Worm (Caenorhabditis elegans) whole organism, L1 larva: Measurements from ENCODE around the gene Y53G8B.1.

Source experiments
- F16B12.6 ChIP-seq: fragments of 150-350 bp; optimal IDR thresholded peaks from 2 replicates; lab custom pipeline; 2014; ENCODE audit warnings: missing biosample characterization, missing genetic modification characterization
- ama-1 ChIP-seq: fragments of 150-350 bp; optimal IDR thresholded peaks from 2 replicates; lab custom pipeline; 2014
- ces-1 ChIP-seq: fragments of 150-350 bp; optimal IDR thresholded peaks from 2 replicates; lab custom pipeline; 2014; ENCODE audit warnings: missing biosample characterization, missing genetic modification reagents, missing genetic modification characterization
- dsc-1 ChIP-seq: sonication (generic microtip); optimal IDR thresholded peaks from 2 replicates; lab custom pipeline; 2016; ENCODE audit warnings: mild to moderate bottlenecking, missing genetic modification characterization, missing compliant biosample characterization
- efl-1 ChIP-seq, 4 experiments: fragments of 150-350 bp; optimal IDR thresholded peaks in 3 of 4; peaks in 1 of 4; 1 replicate in 1 of 4; 2 replicates in 3 of 4; lab custom pipeline; 2014; ENCODE audit warnings: missing biosample characterization in 2 of 4, missing genetic modification characterization in 2 of 4, missing genetic modification reagents in 2 of 4
- efl-3 ChIP-seq: fragments of 200-800 bp; sonication (Bioruptor generic); optimal IDR thresholded peaks from 2 replicates; lab custom pipeline; 2018; ENCODE audit warnings: mild to moderate bottlenecking, missing genetic modification characterization, missing compliant biosample characterization
- elt-2 ChIP-seq: sonication (generic microtip); optimal IDR thresholded peaks from 2 replicates; lab custom pipeline; 2016; ENCODE audit warnings: missing genetic modification characterization, mild to moderate bottlenecking, inconsistent platforms, missing compliant biosample characterization, missing genetic modification reagents
- elt-3 ChIP-seq, 6 experiments: fragments of 150-350 bp in 1 of 6; sonication (generic microtip); optimal IDR thresholded peaks; 2 replicates each; lab custom pipeline; 2017 to 2018; ENCODE audit warnings: missing biosample characterization in 6 of 6, missing genetic modification characterization in 6 of 6, inconsistent platforms in 1 of 6
- ets-5 ChIP-seq: fragments of 200-800 bp; sonication (Bioruptor generic); IDR thresholded peaks from 2 replicates; pipeline ENCODE4 v1.3.6; 2022; ENCODE audit warnings: missing genetic modification characterization, missing compliant biosample characterization
- fkh-4 ChIP-seq: sonication (generic microtip); optimal IDR thresholded peaks from 2 replicates; lab custom pipeline; 2016; ENCODE audit warnings: missing compliant biosample characterization, missing genetic modification characterization, borderline replicate concordance
- fkh-8 ChIP-seq: sonication (generic microtip); optimal IDR thresholded peaks from 2 replicates; lab custom pipeline; 2016; ENCODE audit warnings: mild to moderate bottlenecking, missing genetic modification characterization, missing compliant biosample characterization
- grh-1 ChIP-seq: fragments of 200-800 bp; sonication (Bioruptor generic); IDR thresholded peaks from 2 replicates; pipeline ENCODE4 v1.3.6; 2022; ENCODE audit warnings: missing genetic modification reagents, missing genetic modification characterization, missing compliant biosample characterization
- hlh-4 ChIP-seq: sonication (generic microtip); optimal IDR thresholded peaks from 2 replicates; lab custom pipeline; 2016; ENCODE audit warnings: mild to moderate bottlenecking, missing genetic modification characterization, missing compliant biosample characterization
- hpl-2 ChIP-seq: fragments of 150-350 bp; optimal IDR thresholded peaks from 2 replicates; lab custom pipeline; 2014; ENCODE audit warnings: missing biosample characterization, missing genetic modification reagents, missing genetic modification characterization
- jun-1 ChIP-seq: fragments of 150-350 bp; optimal IDR thresholded peaks from 2 replicates; lab custom pipeline; 2014; ENCODE audit warnings: missing biosample characterization, missing genetic modification reagents, missing genetic modification characterization
- lin-13 ChIP-seq: fragments of 150-350 bp; optimal IDR thresholded peaks from 2 replicates; lab custom pipeline; 2014; ENCODE audit warnings: missing biosample characterization, missing genetic modification reagents, missing genetic modification characterization
- lin-14 ChIP-seq: fragments of 200-800 bp; sonication (Bioruptor generic); optimal IDR thresholded peaks from 2 replicates; lab custom pipeline; 2018; ENCODE audit warnings: mild to moderate bottlenecking, missing genetic modification characterization, moderate library complexity, missing compliant biosample characterization
- lin-15B ChIP-seq: fragments of 150-350 bp; sonication (generic microtip); optimal IDR thresholded peaks from 3 replicates; lab custom pipeline; 2014; ENCODE audit warnings: missing biosample characterization, missing genetic modification characterization
- lin-35 ChIP-seq, 2 experiments: fragments of 150-350 bp; optimal IDR thresholded peaks; 2 replicates each; lab custom pipeline; 2014; ENCODE audit warnings: missing biosample characterization in 2 of 2, missing genetic modification characterization in 2 of 2, missing genetic modification reagents in 2 of 2
- lin-39 ChIP-seq: fragments of 150-350 bp; optimal IDR thresholded peaks from 2 replicates; lab custom pipeline; 2014; ENCODE audit warnings: missing biosample characterization, missing genetic modification reagents, missing genetic modification characterization
- mdl-1 ChIP-seq, 2 experiments: fragments of 150-350 bp; optimal IDR thresholded peaks; 2 replicates each; lab custom pipeline; 2014 to 2017; ENCODE audit warnings: missing biosample characterization in 2 of 2, missing genetic modification characterization in 2 of 2, inconsistent platforms in 1 of 2
- mef-2 ChIP-seq: fragments of 150-350 bp; optimal IDR thresholded peaks from 2 replicates; lab custom pipeline; 2014; ENCODE audit warnings: missing biosample characterization, missing genetic modification characterization
- nhr-11 ChIP-seq: fragments of 150-350 bp; optimal IDR thresholded peaks from 2 replicates; lab custom pipeline; 2014; ENCODE audit warnings: missing biosample characterization, missing genetic modification characterization
- nhr-12 ChIP-seq: sonication (generic microtip); optimal IDR thresholded peaks from 2 replicates; lab custom pipeline; 2017; ENCODE audit warnings: missing biosample characterization, missing genetic modification characterization
- nhr-19 ChIP-seq: fragments of 200-800 bp; sonication (Bioruptor generic); conservative IDR thresholded peaks from 2 replicates; pipeline ENCODE4 v1.3.6; 2022; ENCODE audit warnings: missing genetic modification characterization, missing compliant biosample characterization
- nhr-237 ChIP-seq: fragments of 150-350 bp; optimal IDR thresholded peaks from 2 replicates; lab custom pipeline; 2014; ENCODE audit warnings: missing biosample characterization, missing genetic modification characterization
- nhr-28 ChIP-seq: fragments of 150-350 bp; optimal IDR thresholded peaks from 2 replicates; lab custom pipeline; 2014; ENCODE audit warnings: missing biosample characterization, missing genetic modification characterization
- nhr-71 ChIP-seq: sonication (generic microtip); optimal IDR thresholded peaks from 2 replicates; lab custom pipeline; 2016; ENCODE audit warnings: mild to moderate bottlenecking, missing genetic modification characterization, moderate library complexity, missing compliant biosample characterization
- nhr-76 ChIP-seq: sonication (generic microtip); optimal IDR thresholded peaks from 2 replicates; lab custom pipeline; 2017; ENCODE audit warnings: missing biosample characterization, missing genetic modification characterization
- nhr-90 ChIP-seq: sonication (generic microtip); optimal IDR thresholded peaks from 2 replicates; lab custom pipeline; 2016; ENCODE audit warnings: mild to moderate bottlenecking, missing genetic modification characterization, missing compliant biosample characterization; ENCODE audit not compliant: poor library complexity
- pag-3 ChIP-seq: sonication (generic microtip); optimal IDR thresholded peaks from 2 replicates; lab custom pipeline; 2017; ENCODE audit warnings: missing genetic modification characterization, mild to moderate bottlenecking, missing compliant biosample characterization, antibody characterized with exemption, borderline replicate concordance; ENCODE audit not compliant: insufficient read depth
- rnt-1 ChIP-seq: sonication (generic microtip); optimal IDR thresholded peaks from 2 replicates; lab custom pipeline; 2016; ENCODE audit warnings: mild to moderate bottlenecking, missing genetic modification characterization, moderate library complexity, missing compliant biosample characterization
- skn-1 ChIP-seq: fragments of 150-350 bp; optimal IDR thresholded peaks from 2 replicates; lab custom pipeline; 2014; ENCODE audit warnings: missing biosample characterization, missing genetic modification characterization
- snpc-4 ChIP-seq: fragments of 150-350 bp; optimal IDR thresholded peaks from 2 replicates; lab custom pipeline; 2014; ENCODE audit warnings: missing biosample characterization, missing genetic modification characterization
- snu-23 ChIP-seq: sonication (generic microtip); optimal IDR thresholded peaks from 2 replicates; lab custom pipeline; 2016; ENCODE audit warnings: missing genetic modification characterization, missing compliant biosample characterization
- sup-37 ChIP-seq: fragments of 200-800 bp; sonication (Bioruptor generic); optimal IDR thresholded peaks from 2 replicates; lab custom pipeline; 2018; ENCODE audit warnings: mild to moderate bottlenecking, missing genetic modification characterization, missing compliant biosample characterization
- swsn-7 ChIP-seq: sonication (generic microtip); optimal IDR thresholded peaks from 2 replicates; lab custom pipeline; 2016; ENCODE audit warnings: missing genetic modification characterization, missing compliant biosample characterization
- tbx-2 ChIP-seq: sonication (generic microtip); optimal IDR thresholded peaks from 2 replicates; lab custom pipeline; 2016; ENCODE audit warnings: missing genetic modification characterization, missing compliant biosample characterization
- tlp-1 ChIP-seq: fragments of 150-350 bp; optimal IDR thresholded peaks from 2 replicates; lab custom pipeline; 2014; ENCODE audit warnings: missing biosample characterization, missing genetic modification characterization
- unc-62 ChIP-seq: fragments of 150-350 bp; optimal IDR thresholded peaks from 2 replicates; lab custom pipeline; 2014; ENCODE audit warnings: missing biosample characterization, missing genetic modification reagents, missing genetic modification characterization
- vab-15 ChIP-seq: sonication (generic microtip); optimal IDR thresholded peaks from 2 replicates; lab custom pipeline; 2017; ENCODE audit warnings: missing genotype, mild to moderate bottlenecking, missing genetic modification characterization, missing compliant biosample characterization
- xbp-1 ChIP-seq: sonication (generic microtip); optimal IDR thresholded peaks from 2 replicates; lab custom pipeline; 2016; ENCODE audit warnings: missing genetic modification characterization, missing compliant biosample characterization
- ztf-11 ChIP-seq, 2 experiments: sonication (generic microtip); optimal IDR thresholded peaks; 2 replicates each; lab custom pipeline; 2016 to 2017; ENCODE audit warnings: missing genetic modification characterization in 2 of 2, missing biosample characterization in 1 of 2, missing compliant biosample characterization in 1 of 2
- ztf-4 ChIP-seq: fragments of 150-350 bp; optimal IDR thresholded peaks from 2 replicates; lab custom pipeline; 2014; ENCODE audit warnings: missing biosample characterization, missing genetic modification characterization

The Y53G8B.1 gene

DNA sequence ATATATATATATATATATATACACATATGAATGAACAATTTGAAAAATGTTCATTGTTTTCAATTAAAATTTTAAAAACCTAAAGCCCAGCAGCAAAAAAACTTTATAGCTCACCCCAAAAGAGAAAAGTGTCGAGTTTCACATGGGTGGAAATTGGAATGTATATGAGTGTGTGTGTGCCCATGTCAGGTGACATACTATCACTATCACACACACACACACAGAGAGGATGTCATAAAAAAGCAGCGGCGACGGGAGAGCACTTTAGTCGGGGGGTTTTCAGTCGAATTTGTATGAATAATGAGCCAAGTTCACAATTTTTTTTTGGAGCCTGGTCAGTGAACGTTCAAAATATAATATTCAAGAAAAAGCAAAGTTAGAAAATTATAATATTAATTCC is 9.1 kb upstream of the Y53G8B.1 start:
- TF ChIP-seq ztf-11 (tag; optimal IDR thresholded peaks at IDR 0.05; lab: Kevin White, UChicago) (no peak), nhr-237 (tag; lab: Kevin White, UChicago) (no peak), fkh-8 (tag; lab: Kevin White, UChicago) (peak; percentile 59), ama-1 (lab: Kevin White, UChicago) (no peak), hlh-4 (tag; lab: Kevin White, UChicago) (no peak), nhr-12 (tag; lab: Kevin White, UChicago) (no peak), F16B12.6 (tag; lab: Kevin White, UChicago) (no peak), snpc-4 (tag; lab: Kevin White, UChicago) (no peak), grh-1 (GFP tag; lab: Robert Waterston, UW) (no peak), jun-1 (no peak), unc-62 (GFP tag; lab: Kevin White, UChicago) (no peak), pag-3 (tag; lab: Kevin White, UChicago) (no peak), skn-1 (tag; lab: Kevin White, UChicago) (no peak), lin-35 (GFP tag; optimal IDR thresholded peaks at IDR 0.05; lab: Kevin White, UChicago) (peak in 1 of 2 experiments; percentile 18), efl-1 (optimal IDR thresholded peaks at IDR 0.05; lab: Kevin White, UChicago) (no peak), efl-1 (GFP tag; optimal IDR thresholded peaks at IDR 0.05 in 1 of 2; lab: Kevin White, UChicago) (peak in 1 of 2 experiments; percentile 3), elt-2 (tag; lab: Kevin White, UChicago) (peak; percentile 53), nhr-28 (tag; lab: Kevin White, UChicago) (no peak), tlp-1 (tag; lab: Kevin White, UChicago) (no peak), tbx-2 (tag; lab: Kevin White, UChicago) (no peak)

DNA sequence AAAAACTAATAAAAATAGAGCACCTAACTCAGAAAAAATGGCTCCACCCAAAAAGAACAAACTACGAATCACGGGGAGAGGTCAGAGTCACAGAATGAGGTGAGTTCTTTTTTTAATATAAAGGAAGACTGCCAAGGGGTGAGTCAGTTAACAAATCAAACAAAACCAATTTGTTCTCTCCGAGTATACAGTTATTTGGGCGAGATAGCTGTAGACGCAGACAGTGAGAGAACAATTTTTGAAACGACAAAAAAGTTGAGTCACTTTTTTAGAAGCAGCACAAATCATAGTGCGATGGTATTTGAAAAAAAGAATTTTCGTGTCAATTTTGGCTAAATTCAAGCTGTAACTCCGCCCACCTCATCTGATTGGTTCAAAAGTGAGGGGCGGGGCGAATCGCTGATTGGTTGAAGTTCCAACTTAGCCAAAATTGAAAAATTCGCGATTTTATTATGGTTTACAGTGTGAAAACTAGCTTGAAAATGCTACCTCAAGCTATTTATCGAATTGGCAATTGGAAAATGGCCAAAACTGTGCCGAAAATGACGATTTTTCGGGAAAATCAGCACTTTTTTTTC is 4.8 kb upstream of the Y53G8B.1 start:
- TF ChIP-seq rnt-1 (tag; lab: Kevin White, UChicago): no peak
- TF ChIP-seq fkh-4: no peak
- TF ChIP-seq hpl-2 (GFP tag; lab: Kevin White, UChicago): no peak
- TF ChIP-seq elt-3 (tag; optimal IDR thresholded peaks at IDR 0.05; lab: Kevin White, UChicago): no peak
- TF ChIP-seq nhr-90 (tag; lab: Kevin White, UChicago): no peak
- no peak for TF ChIP-seq dsc-1 (tag; lab: Kevin White, UChicago)
- TF ChIP-seq snpc-4 (tag; lab: Kevin White, UChicago): no peak
- no peak for TF ChIP-seq nhr-237 (tag; lab: Kevin White, UChicago)
- TF ChIP-seq nhr-76 (tag; lab: Kevin White, UChicago): no peak
- TF ChIP-seq nhr-19 (GFP tag; lab: Robert Waterston, UW): no peak
- TF ChIP-seq lin-15B: no peak
- TF ChIP-seq skn-1 (tag; lab: Kevin White, UChicago): no peak
- TF ChIP-seq lin-14: no peak
- no peak for TF ChIP-seq swsn-7

DNA sequence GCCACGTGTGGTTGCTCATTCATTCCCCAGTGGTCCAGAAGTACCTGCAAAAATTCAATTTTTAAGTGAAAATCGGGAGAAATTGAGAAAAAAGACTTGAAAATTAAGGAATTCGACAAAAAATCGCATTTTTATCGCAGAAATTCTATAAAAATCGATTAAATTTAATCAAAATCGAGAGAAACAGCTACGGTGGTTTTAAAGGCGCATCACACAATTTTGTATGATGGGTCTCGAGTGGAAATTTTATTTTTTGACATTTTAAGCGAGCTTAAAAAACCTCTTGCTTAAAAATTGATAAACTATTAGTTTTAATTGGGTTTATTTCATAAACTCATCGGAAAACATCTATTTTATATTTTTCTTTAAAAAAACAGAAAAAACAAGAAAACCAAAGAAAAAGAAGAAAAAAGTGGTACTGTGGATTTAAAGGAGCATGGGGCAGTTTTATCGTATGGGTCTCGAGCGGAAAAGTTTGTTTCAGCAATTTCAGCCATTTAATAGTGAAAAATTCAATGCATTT is 1.9 kb upstream of the Y53G8B.1 start, which contains the start of gene nipa-1:
nipa-1 (minus strand) TSS at position 51 of the 523 bp plus-strand sequence.
- TF ChIP-seq lin-13 (GFP tag; lab: Kevin White, UChicago): no peak
- no peak for TF ChIP-seq ztf-4 (tag; lab: Kevin White, UChicago)
- TF ChIP-seq nhr-71 (tag; lab: Kevin White, UChicago): no peak

DNA sequence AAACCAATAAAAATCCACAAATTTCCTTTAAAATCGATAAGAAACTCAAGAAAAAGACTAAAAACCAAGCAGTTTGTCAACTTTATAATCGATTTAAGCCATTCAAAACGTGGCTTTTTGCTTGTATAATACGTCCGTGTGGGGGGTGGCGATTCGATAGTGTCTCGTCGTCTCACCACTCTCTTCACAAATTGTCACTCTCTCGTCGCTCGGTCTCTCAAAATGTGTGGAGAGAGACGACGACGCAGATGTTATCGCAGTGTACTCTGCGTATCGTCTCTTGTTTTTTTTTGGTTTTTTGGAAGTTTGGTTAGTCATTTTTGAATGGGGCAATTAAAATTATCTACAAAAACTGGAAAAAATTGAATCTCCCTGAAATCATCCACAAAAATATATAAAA is 1.5 kb upstream of the Y53G8B.1 start:
- TF ChIP-seq jun-1 (no peak), sup-37 (GFP tag; lab: Kevin White, UChicago) (no peak), F16B12.6 (tag; lab: Kevin White, UChicago) (no peak), xbp-1 (no peak), lin-35 (GFP tag; optimal IDR thresholded peaks at IDR 0.05; lab: Kevin White, UChicago) (peak; percentile 27 to 28), hlh-4 (tag; lab: Kevin White, UChicago) (no peak), ztf-11 (tag; optimal IDR thresholded peaks at IDR 0.05; lab: Kevin White, UChicago) (no peak), elt-3 (tag; optimal IDR thresholded peaks at IDR 0.05; lab: Kevin White, UChicago) (no peak), mdl-1 (tag; optimal IDR thresholded peaks at IDR 0.05; lab: Kevin White, UChicago) (peak in 1 of 2 experiments; percentile 14), ces-1 (GFP tag; lab: Kevin White, UChicago) (no peak), lin-39 (no peak), swsn-7 (no peak), efl-1 (optimal IDR thresholded peaks at IDR 0.05; lab: Kevin White, UChicago) (peak in 1 of 2 experiments; percentile 46), efl-1 (GFP tag; optimal IDR thresholded peaks at IDR 0.05 in 1 of 2; lab: Kevin White, UChicago) (no peak), nhr-11 (tag; lab: Kevin White, UChicago) (no peak), fkh-4 (no peak), ets-5 (GFP tag; lab: Robert Waterston, UW) (no peak), elt-2 (tag; lab: Kevin White, UChicago) (peak; percentile 16), efl-3 (GFP tag; lab: Kevin White, UChicago) (no peak), snu-23 (GFP tag; lab: Kevin White, UChicago) (peak; percentile 39), mef-2 (no peak), vab-15 (no peak)
